Worm (Caenorhabditis elegans): ENCODE results near the gene srxa-4.

DNA sequence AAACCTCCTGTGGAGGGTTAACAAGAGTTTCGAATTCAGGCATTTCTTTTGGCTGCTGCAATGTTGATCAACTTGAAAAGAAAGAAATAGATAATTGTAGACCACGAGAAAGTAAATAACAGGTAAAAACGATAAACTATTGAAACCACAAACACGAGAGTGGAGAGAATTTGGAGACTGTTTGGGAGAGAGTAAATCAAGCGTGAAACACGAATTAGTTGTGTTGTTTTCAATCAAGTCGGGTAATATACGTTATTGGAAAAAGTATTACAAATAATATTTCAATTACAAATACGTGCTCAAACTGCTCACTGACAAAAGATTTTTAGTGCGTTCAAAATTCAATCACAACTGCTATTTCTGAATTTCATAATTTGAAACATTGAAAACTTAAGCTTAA, 39.3 kb upstream of the srxa-4 start, which contains the start of gene C03G6.17:
- TF ChIP-seq snpc-4 (tag; optimal IDR thresholded peaks at IDR 0.05) (no peak), unc-62 (GFP tag; optimal IDR thresholded peaks at IDR 0.05) (no peak), pha-4 (tag; optimal IDR thresholded peaks at IDR 0.05) (no peak), blmp-1 (tag; optimal IDR thresholded peaks at IDR 0.05) (no peak)
